Fruit fly (Drosophila melanogaster) whole organism, embryonic: ENCODE measurements around the gene toe.
A peak's percentile ranks its signal among the peaks of the same experiment; 100 is the strongest.

Experiments
- Antp ChIP-seq: fragments of 200-800 bp; sonication (Bioruptor generic); optimal IDR thresholded peaks from 3 replicates; lab custom pipeline; 2016; ENCODE audit warnings: missing biosample characterization, missing genetic modification characterization
- Atf6 ChIP-seq: fragments of 200-800 bp; sonication (Bioruptor generic); IDR thresholded peaks from 2 replicates; pipeline ENCODE4 v1.3.6; 2022; ENCODE audit warnings: missing biosample characterization, missing genetic modification characterization
- Awh ChIP-seq: fragments of 200-800 bp; sonication (Bioruptor generic); IDR thresholded peaks from 2 replicates; pipeline ENCODE4, ENCODE4 v1.3.6; 2022; ENCODE audit warnings: missing biosample characterization, missing genetic modification characterization
- CG10267 ChIP-seq: fragments of 200-800 bp; sonication (Bioruptor generic); optimal IDR thresholded peaks from 2 replicates; lab custom pipeline; 2018; ENCODE audit warnings: missing biosample characterization, mild to moderate bottlenecking, missing genetic modification characterization, moderate library complexity
- CG10431 ChIP-seq: fragments of 200-800 bp; sonication (Bioruptor generic); optimal IDR thresholded peaks from 3 replicates; lab custom pipeline; 2018; ENCODE audit warnings: missing biosample characterization, mild to moderate bottlenecking, missing genetic modification characterization
- CG12391 ChIP-seq: fragments of 200-800 bp; sonication (Bioruptor generic); optimal IDR thresholded peaks from 3 replicates; lab custom pipeline; 2018; ENCODE audit warnings: missing biosample characterization, mild to moderate bottlenecking, missing genetic modification characterization, moderate library complexity
- CG14441 ChIP-seq: fragments of 200-800 bp; sonication (Bioruptor generic); IDR thresholded peaks from 2 replicates; pipeline ENCODE4 v1.3.6; 2022; ENCODE audit warnings: missing biosample characterization, missing genetic modification characterization
- CG17361 ChIP-seq: fragments of 200-800 bp; sonication (Bioruptor generic); IDR thresholded peaks from 3 replicates; pipeline ENCODE4 v1.3.6; 2022; ENCODE audit warnings: missing biosample characterization, missing genetic modification characterization
- CG2116 ChIP-seq: fragments of 200-800 bp; sonication (Bioruptor generic); optimal IDR thresholded peaks from 3 replicates; lab custom pipeline; 2018; ENCODE audit warnings: missing biosample characterization, mild to moderate bottlenecking, missing genetic modification characterization
- CG2678 ChIP-seq: fragments of 200-800 bp; sonication (Bioruptor generic); optimal IDR thresholded peaks from 3 replicates; lab custom pipeline; 2019; ENCODE audit warnings: missing biosample characterization, mild to moderate bottlenecking, missing genetic modification characterization, moderate library complexity
- CG31388 ChIP-seq: fragments of 200-800 bp; sonication (Bioruptor generic); optimal IDR thresholded peaks from 2 replicates; lab custom pipeline; 2016; ENCODE audit warnings: missing biosample characterization, missing genetic modification characterization
- CG3838 ChIP-seq: fragments of 200-800 bp; sonication (Bioruptor generic); optimal IDR thresholded peaks from 3 replicates; lab custom pipeline; 2016; ENCODE audit warnings: missing biosample characterization, missing genetic modification characterization
- CG4282 ChIP-seq: fragments of 200-800 bp; sonication (Bioruptor generic); optimal IDR thresholded peaks from 2 replicates; lab custom pipeline; 2016; ENCODE audit warnings: missing biosample characterization, missing genetic modification characterization
- CG43689 ChIP-seq: fragments of 200-800 bp; sonication (Bioruptor generic); IDR thresholded peaks from 2 replicates; pipeline ENCODE4 v1.3.6; 2022; ENCODE audit warnings: missing biosample characterization, missing genetic modification characterization
- CG4730 ChIP-seq: fragments of 200-800 bp; sonication (Bioruptor generic); IDR thresholded peaks from 2 replicates; pipeline ENCODE4 v1.3.6; 2022; ENCODE audit warnings: missing biosample characterization, missing genetic modification characterization
- CG6765 ChIP-seq: fragments of 200-800 bp; sonication (Bioruptor generic); optimal IDR thresholded peaks from 3 replicates; lab custom pipeline; 2017; ENCODE audit warnings: missing biosample characterization, mild to moderate bottlenecking, missing genetic modification characterization
- CG6854 ChIP-seq: fragments of 200-800 bp; sonication (Bioruptor generic); optimal IDR thresholded peaks from 3 replicates; lab custom pipeline; 2017; ENCODE audit warnings: missing biosample characterization, mild to moderate bottlenecking, missing genetic modification characterization
- CG7372 ChIP-seq: fragments of 200-800 bp; sonication (Bioruptor generic); IDR thresholded peaks from 2 replicates; pipeline ENCODE4 v1.3.6; 2022; ENCODE audit warnings: missing biosample characterization, missing genetic modification characterization
- CG7963 ChIP-seq: fragments of 200-800 bp; sonication (Bioruptor generic); IDR thresholded peaks from 3 replicates; pipeline ENCODE4 v1.3.6; 2022; ENCODE audit warnings: missing biosample characterization, missing genetic modification characterization; ENCODE audit not compliant: partially characterized antibody
- Doc2 ChIP-seq: fragments of 200-800 bp; sonication (Bioruptor generic); IDR thresholded peaks from 2 replicates; pipeline ENCODE4 v1.3.6; 2022; ENCODE audit warnings: missing biosample characterization, missing genetic modification characterization
- Doc3 ChIP-seq: fragments of 200-800 bp; sonication (Bioruptor generic); IDR thresholded peaks from 3 replicates; pipeline ENCODE4 v1.3.6; 2022; ENCODE audit warnings: missing biosample characterization, missing genetic modification characterization; ENCODE audit not compliant: partially characterized antibody
- HHEX ChIP-seq: fragments of 200-800 bp; sonication (Bioruptor generic); optimal IDR thresholded peaks from 3 replicates; lab custom pipeline; 2017; ENCODE audit warnings: missing biosample characterization, mild to moderate bottlenecking, missing genetic modification characterization, missing genetic modification reagents
- HLH3B ChIP-seq: fragments of 200-800 bp; sonication (Bioruptor generic); IDR thresholded peaks from 2 replicates; pipeline ENCODE4 v1.3.6; 2022; ENCODE audit warnings: missing biosample characterization, missing genetic modification characterization
- HmgZ ChIP-seq: fragments of 200-800 bp; sonication (Bioruptor generic); optimal IDR thresholded peaks from 2 replicates; lab custom pipeline; 2018; ENCODE audit warnings: missing biosample characterization, mild to moderate bottlenecking, missing genetic modification characterization
- NFAT ChIP-seq: fragments of 200-800 bp; sonication (Bioruptor generic); IDR thresholded peaks from 2 replicates; pipeline ENCODE4 v1.3.6; 2022; ENCODE audit warnings: missing biosample characterization, missing genetic modification characterization
- NK7.1 ChIP-seq: fragments of 200-800 bp; sonication (Bioruptor generic); optimal IDR thresholded peaks from 3 replicates; lab custom pipeline; 2016; ENCODE audit warnings: missing biosample characterization, missing genetic modification characterization
- Nf-YB ChIP-seq: fragments of 200-800 bp; sonication (Bioruptor generic); optimal IDR thresholded peaks from 3 replicates; lab custom pipeline; 2019; ENCODE audit warnings: missing biosample characterization, mild to moderate bottlenecking, missing genetic modification characterization, moderate library complexity
- Vsx1 ChIP-seq: fragments of 200-800 bp; sonication (Bioruptor generic); optimal IDR thresholded peaks from 2 replicates; lab custom pipeline; 2017; ENCODE audit warnings: missing biosample characterization, mild to moderate bottlenecking, missing genetic modification characterization, missing genetic modification reagents
- ab ChIP-seq: fragments of 200-800 bp; sonication (Bioruptor generic); optimal IDR thresholded peaks from 2 replicates; lab custom pipeline; 2016; ENCODE audit warnings: missing biosample characterization, missing genetic modification characterization
- ase ChIP-seq: fragments of 200-800 bp; sonication (Bioruptor generic); IDR thresholded peaks from 3 replicates; pipeline ENCODE4 v1.3.6; 2022; ENCODE audit warnings: missing biosample characterization, missing genetic modification characterization
- cato ChIP-seq: fragments of 200-800 bp; sonication (Bioruptor generic); optimal IDR thresholded peaks from 2 replicates; lab custom pipeline; 2016; ENCODE audit warnings: missing biosample characterization, missing genetic modification characterization, borderline replicate concordance
- cg ChIP-seq: fragments of 200-800 bp; sonication (Bioruptor generic); optimal IDR thresholded peaks from 3 replicates; lab custom pipeline; 2019; ENCODE audit warnings: missing biosample characterization, mild to moderate bottlenecking, missing genetic modification characterization, moderate library complexity
- dati ChIP-seq: fragments of 200-800 bp; sonication (Bioruptor generic); IDR thresholded peaks from 2 replicates; pipeline ENCODE4 v1.3.6; 2022; ENCODE audit warnings: missing biosample characterization, missing genetic modification characterization
- en ChIP-seq: fragments of 200-800 bp; sonication (Bioruptor generic); optimal IDR thresholded peaks from 2 replicates; lab custom pipeline; 2016; ENCODE audit warnings: missing biosample characterization, missing genetic modification characterization
- eve ChIP-seq, 2 experiments: fragments of >200 bp; optimal IDR thresholded peaks; 2 replicates each; lab custom pipeline; 2017; ENCODE audit warnings: missing biosample characterization in 2 of 2, missing genetic modification characterization in 2 of 2
- gce ChIP-seq: fragments of 200-800 bp; sonication (Bioruptor generic); IDR thresholded peaks from 3 replicates; pipeline ENCODE4 v1.3.6; 2022; ENCODE audit warnings: missing biosample characterization, missing genetic modification characterization
- ham ChIP-seq: fragments of 200-800 bp; sonication (Bioruptor generic); IDR thresholded peaks from 2 replicates; pipeline ENCODE4 v1.3.6; 2022; ENCODE audit warnings: missing biosample characterization, missing genetic modification characterization
- hkb ChIP-seq, 2 experiments: fragments of 200-800 bp in 1 of 2; fragments of >200 bp in 1 of 2; sonication (Bioruptor generic) in 1 of 2; IDR thresholded peaks in 1 of 2; optimal IDR thresholded peaks in 1 of 2; 2 replicates each; pipeline versions ENCODE4 v1.3.6 to Lab custom; 2017 to 2022; ENCODE audit warnings: missing biosample characterization in 1 of 2, missing genetic modification characterization in 1 of 2
- ind ChIP-seq: fragments of 200-800 bp; sonication (Bioruptor generic); optimal IDR thresholded peaks from 3 replicates; lab custom pipeline; 2016; ENCODE audit warnings: missing biosample characterization, missing genetic modification characterization
- lola ChIP-seq, 3 experiments: fragments of >200 bp in 2 of 3; fragments of 200-800 bp in 1 of 3; sonication (Bioruptor generic) in 1 of 3; optimal IDR thresholded peaks; 2 replicates each; lab custom pipeline; 2017 to 2019; ENCODE audit warnings: missing biosample characterization in 3 of 3, missing genetic modification characterization in 3 of 3, mild to moderate bottlenecking in 1 of 3, moderate library complexity in 1 of 3
- mam ChIP-seq: fragments of 200-800 bp; sonication (Bioruptor generic); optimal IDR thresholded peaks from 3 replicates; lab custom pipeline; 2016; ENCODE audit warnings: missing biosample characterization, missing genetic modification characterization
- odd ChIP-seq: fragments of 200-800 bp; sonication (Bioruptor generic); optimal IDR thresholded peaks from 2 replicates; lab custom pipeline; 2017; ENCODE audit warnings: missing biosample characterization, mild to moderate bottlenecking, missing genetic modification characterization
- peb ChIP-seq: fragments of 200-800 bp; sonication (Bioruptor generic); IDR thresholded peaks from 2 replicates; pipeline ENCODE4 v1.3.6; 2022; ENCODE audit warnings: missing biosample characterization, missing genetic modification characterization
- prd ChIP-seq, 3 experiments: fragments of >200 bp in 2 of 3; fragments of 200-800 bp in 1 of 3; sonication (Bioruptor generic) in 1 of 3; optimal IDR thresholded peaks in 2 of 3; IDR thresholded peaks in 1 of 3; 2 replicates in 2 of 3; 3 replicates in 1 of 3; pipeline versions ENCODE4 v1.3.6 to Lab custom; 2017 to 2022; ENCODE audit warnings: missing biosample characterization in 1 of 3, missing genetic modification characterization in 1 of 3
- sens-2 ChIP-seq: fragments of 200-800 bp; sonication (Bioruptor generic); IDR thresholded peaks from 2 replicates; pipeline ENCODE4 v1.3.6; 2022; ENCODE audit warnings: missing biosample characterization, missing genetic modification characterization
- vfl ChIP-seq: fragments of 200-800 bp; sonication (Bioruptor generic); optimal IDR thresholded peaks from 2 replicates; lab custom pipeline; 2016; ENCODE audit warnings: missing biosample characterization, missing genetic modification characterization
- zf30C ChIP-seq: fragments of 200-800 bp; sonication (Bioruptor generic); optimal IDR thresholded peaks from 3 replicates; lab custom pipeline; 2018; ENCODE audit warnings: missing biosample characterization, mild to moderate bottlenecking, missing genetic modification characterization
- zfh1 ChIP-seq: fragments of 200-800 bp; sonication (Bioruptor generic); IDR thresholded peaks from 3 replicates; pipeline ENCODE4 v1.3.6; 2022; ENCODE audit warnings: missing biosample characterization, missing genetic modification characterization

Gene toe

DNA sequence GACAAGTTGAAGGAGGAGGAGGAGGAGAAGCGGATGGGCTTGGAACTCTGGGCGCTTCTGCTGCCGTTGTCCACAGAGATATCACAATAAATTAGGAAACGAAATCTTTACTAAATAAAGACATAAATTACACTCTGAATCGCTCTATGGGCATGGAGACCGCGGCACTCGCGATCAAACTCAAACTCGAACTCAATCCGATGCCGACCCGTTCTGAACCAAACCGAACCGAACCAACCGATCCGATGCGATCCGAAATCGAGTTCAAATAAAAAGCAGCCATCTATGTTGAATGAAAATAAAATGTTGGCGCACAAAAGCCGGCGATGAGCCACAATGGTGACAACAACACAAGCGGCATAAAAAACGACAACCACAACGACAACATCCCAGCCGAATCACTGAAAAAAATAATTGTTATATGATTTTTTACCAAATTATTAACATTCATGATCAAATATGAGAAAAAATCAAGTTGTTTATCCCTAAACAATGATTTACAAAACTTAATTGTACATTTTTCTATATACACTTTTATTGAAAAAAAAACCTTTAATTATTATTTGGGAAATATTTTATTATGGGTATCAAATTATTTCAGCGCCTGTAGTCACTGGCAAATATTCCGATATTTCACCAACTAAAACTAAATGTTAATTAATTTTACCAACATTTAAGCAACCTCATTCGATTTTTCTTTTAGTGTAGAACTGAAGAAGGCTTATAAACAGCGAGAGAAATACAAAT lies 24.6 kb upstream of the toe start (continued):
- TF ChIP-seq HHEX (GFP tag; lab: Kevin White, UChicago): peak; percentile 68
- no peak for TF ChIP-seq cg (GFP tag; lab: Kevin White, UChicago)
- TF ChIP-seq CG10267: peak; percentile 91
- peak; percentile 49 for TF ChIP-seq CG3838 (GFP tag; lab: Kevin White, UChicago)
- peak; percentile 32; the same call in 1 of the 2 replicates for TF ChIP-seq CG4730 (GFP tag; lab: Robert Waterston, UW)
- TF ChIP-seq CG6765: peak; percentile 8
- TF ChIP-seq Doc3 (GFP tag; lab: Robert Waterston, UW): no peak
- peak; percentile 42; the same call in 1 of the 2 replicates for TF ChIP-seq Atf6
- peak; percentile 44 for TF ChIP-seq CG2116
- peak; percentile 24; the same call in 1 of the 3 replicates for TF ChIP-seq ase (GFP tag; lab: Robert Waterston, UW)
- 0 out of 2 replicates have a peak, but pooled peaks have one; percentile 33 for TF ChIP-seq peb (GFP tag; lab: Robert Waterston, UW)
- TF ChIP-seq Antp (GFP tag; lab: Kevin White, UChicago): no peak
- peak in 1 of 2 experiments; percentile 82 for TF ChIP-seq eve (GFP tag; optimal IDR thresholded peaks at IDR 0.05; lab: Kevin White, UChicago)
- TF ChIP-seq ab (GFP tag; lab: Kevin White, UChicago): no peak
- TF ChIP-seq CG14441: peak; percentile 40; the same call in 1 of the 2 replicates
- no peak for TF ChIP-seq gce (GFP tag; lab: Robert Waterston, UW)
- peak; percentile 50 for TF ChIP-seq CG31388 (GFP tag; lab: Kevin White, UChicago)
- TF ChIP-seq Nf-YB (GFP tag; lab: Kevin White, UChicago): peak; percentile 75
- no peak for TF ChIP-seq CG4282
- peak; percentile 52 for TF ChIP-seq CG10431 (GFP tag; lab: Kevin White, UChicago)
- TF ChIP-seq ind (GFP tag; lab: Kevin White, UChicago): peak; percentile 62
- TF ChIP-seq NFAT (GFP tag; lab: Robert Waterston, UW): no peak
- TF ChIP-seq zf30C: peak; percentile 59
- TF ChIP-seq zfh1 (GFP tag; lab: Robert Waterston, UW): peak; percentile 69; the same call in 2 of the 3 replicates
- peak; percentile 76 for TF ChIP-seq Vsx1 (GFP tag; lab: Kevin White, UChicago)
- TF ChIP-seq CG7372 (GFP tag; lab: Robert Waterston, UW): no peak
- TF ChIP-seq CG6854 (GFP tag; lab: Kevin White, UChicago): peak; percentile 51
- TF ChIP-seq odd (GFP tag; lab: Kevin White, UChicago): peak; percentile 76
- no peak for TF ChIP-seq Awh (GFP tag; lab: Robert Waterston, UW)
- no peak for TF ChIP-seq ham (GFP tag; lab: Robert Waterston, UW)
- TF ChIP-seq CG17361 (GFP tag; lab: Robert Waterston, UW): peak; percentile 97
- TF ChIP-seq dati (GFP tag; lab: Robert Waterston, UW): no peak; the same call in 1 of the 2 replicates
- no peak for TF ChIP-seq vfl (GFP tag; lab: Kevin White, UChicago)
- TF ChIP-seq CG2678 (tag; lab: Kevin White, UChicago): peak; percentile 90
- TF ChIP-seq mam: peak; percentile 16
- peak; percentile 90 for TF ChIP-seq CG12391 (tag; lab: Kevin White, UChicago)
- TF ChIP-seq en (GFP tag; lab: Kevin White, UChicago): no peak
- TF ChIP-seq prd (optimal IDR thresholded peaks at IDR 0.05; lab: Kevin White, UChicago): no peak
- TF ChIP-seq prd (GFP tag; IDR thresholded peaks at IDR 0.05; lab: Robert Waterston, UW): peak; percentile 67; the same call in 2 of the 3 replicates
- TF ChIP-seq Doc2 (GFP tag; lab: Robert Waterston, UW): no peak
- TF ChIP-seq NK7.1: peak; percentile 7
- TF ChIP-seq HmgZ (tag; lab: Kevin White, UChicago): peak; percentile 5
- TF ChIP-seq CG43689 (GFP tag; lab: Robert Waterston, UW): no peak
- no peak for TF ChIP-seq hkb (optimal IDR thresholded peaks at IDR 0.05; lab: Kevin White, UChicago)
- TF ChIP-seq hkb (GFP tag; IDR thresholded peaks at IDR 0.05; lab: Robert Waterston, UW): peak; percentile 64
- peak; percentile 36; the same call in 1 of the 2 replicates for TF ChIP-seq sens-2 (GFP tag; lab: Robert Waterston, UW)
- peak in 1 of 3 experiments; percentile 97 for TF ChIP-seq lola (GFP tag; optimal IDR thresholded peaks at IDR 0.05; lab: Kevin White, UChicago)
- peak; percentile 44; the same call in 1 of the 2 replicates for TF ChIP-seq HLH3B (GFP tag; lab: Robert Waterston, UW)
- peak; percentile 64 for TF ChIP-seq cato
- no peak for TF ChIP-seq CG7963 (GFP tag; lab: Robert Waterston, UW)
